Worm (Caenorhabditis elegans) whole organism, midembryonic: ENCODE data around the gene hlh-12.

Experiments used
- T22C8.4 ChIP-seq: fragments of 200-800 bp; sonication (Bioruptor generic); IDR thresholded peaks from 2 replicates; pipeline ENCODE4 v1.3.6; 2022; ENCODE audit warnings: missing genetic modification characterization, missing compliant biosample characterization
- cog-1 ChIP-seq: sonication (generic microtip); optimal IDR thresholded peaks from 2 replicates; lab custom pipeline; 2016; ENCODE audit warnings: missing genetic modification characterization, missing compliant biosample characterization
- flt-1 ChIP-seq: fragments of 200-800 bp; sonication (Bioruptor generic); IDR thresholded peaks from 2 replicates; pipeline ENCODE4 v1.3.6; 2022; ENCODE audit warnings: missing genetic modification characterization, missing compliant biosample characterization
- med-1 ChIP-seq: sonication (generic microtip); optimal IDR thresholded peaks from 2 replicates; lab custom pipeline; 2017; ENCODE audit warnings: missing genetic modification characterization, mild to moderate bottlenecking, missing compliant biosample characterization, antibody characterized with exemption, missing genetic modification reagents; ENCODE audit not compliant: insufficient read depth
- ztf-23 ChIP-seq: fragments of 200-800 bp; sonication (Bioruptor generic); IDR thresholded peaks from 2 replicates; pipeline ENCODE4 v1.3.6; 2022; ENCODE audit warnings: missing genetic modification reagents, missing genetic modification characterization, missing compliant biosample characterization
- ztf-29 ChIP-seq: fragments of 200-800 bp; sonication (Bioruptor generic); IDR thresholded peaks from 2 replicates; pipeline ENCODE4 v1.3.6; 2022; ENCODE audit warnings: missing genetic modification reagents, missing genetic modification characterization, missing compliant biosample characterization

DNA sequence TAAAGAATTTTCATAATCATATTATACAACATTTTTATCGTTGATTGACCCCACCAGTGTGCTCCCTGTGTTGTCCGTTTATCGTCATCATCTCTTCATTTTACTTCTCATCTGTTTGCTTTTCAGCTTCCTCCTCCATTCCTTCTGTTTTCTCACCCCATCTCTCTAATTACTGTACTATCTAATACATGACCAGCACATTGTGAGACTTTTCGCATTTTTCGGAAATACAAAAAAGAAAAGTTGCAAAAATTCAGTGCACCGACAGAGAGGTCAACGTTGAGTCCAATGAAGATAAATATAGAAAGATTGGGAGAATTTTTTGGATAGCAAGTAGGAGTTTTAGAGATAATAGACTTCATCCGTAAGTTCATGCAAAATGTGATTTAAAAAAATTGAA lies 40.7 kb upstream of the hlh-12 start:
- TF ChIP-seq T22C8.4 (GFP tag; lab: Robert Waterston, UW) (no peak), ztf-29 (GFP tag; lab: Robert Waterston, UW) (no peak), cog-1 (no peak), med-1 (GFP tag; lab: Kevin White, UChicago) (no peak), ztf-23 (no peak), flt-1 (GFP tag; lab: Robert Waterston, UW) (no peak)
